Worm (Caenorhabditis elegans) whole organism, L3 larva: ENCODE results near the gene C14C6.3.

Experiments
- R02D3.7 ChIP-seq: fragments of 150-350 bp; optimal IDR thresholded peaks from 2 replicates; lab custom pipeline; 2014; ENCODE audit warnings: missing biosample characterization, missing genetic modification characterization
- ZK546.5 ChIP-seq: sonication (generic microtip); optimal IDR thresholded peaks from 2 replicates; lab custom pipeline; 2017; ENCODE audit warnings: missing biosample characterization, missing genetic modification characterization
- aly-2 ChIP-seq: fragments of 150-350 bp; optimal IDR thresholded peaks from 2 replicates; lab custom pipeline; 2014; ENCODE audit warnings: missing biosample characterization, missing genetic modification characterization
- ama-1 ChIP-seq: fragments of 150-350 bp; optimal IDR thresholded peaks from 2 replicates; lab custom pipeline; 2018
- ceh-16 ChIP-seq: sonication (generic microtip); optimal IDR thresholded peaks from 2 replicates; lab custom pipeline; 2017; ENCODE audit warnings: missing biosample characterization, missing genetic modification characterization
- ceh-28 ChIP-seq: fragments of 150-350 bp; optimal IDR thresholded peaks from 2 replicates; lab custom pipeline; 2014; ENCODE audit warnings: missing biosample characterization, missing genetic modification reagents, missing genetic modification characterization
- ceh-82 ChIP-seq: fragments of 150-350 bp; optimal IDR thresholded peaks from 2 replicates; lab custom pipeline; 2014; ENCODE audit warnings: missing biosample characterization, missing genetic modification characterization
- ceh-9 ChIP-seq: sonication (generic microtip); optimal IDR thresholded peaks from 2 replicates; lab custom pipeline; 2018; ENCODE audit warnings: missing biosample characterization, missing genetic modification characterization
- daf-12 ChIP-seq: fragments of 150-350 bp; optimal IDR thresholded peaks from 2 replicates; lab custom pipeline; 2014; ENCODE audit warnings: missing biosample characterization, missing genetic modification reagents, missing genetic modification characterization
- egl-27 ChIP-seq: sonication (generic microtip); optimal IDR thresholded peaks from 4 replicates; lab custom pipeline; 2017; ENCODE audit warnings: missing biosample characterization, missing genetic modification reagents, missing genetic modification characterization
- egl-5 ChIP-seq: fragments of 150-350 bp; optimal IDR thresholded peaks from 2 replicates; lab custom pipeline; 2017; ENCODE audit warnings: missing biosample characterization, missing genetic modification reagents, missing genetic modification characterization, inconsistent platforms
- elt-1 ChIP-seq: fragments of 150-350 bp; optimal IDR thresholded peaks from 2 replicates; lab custom pipeline; 2014; ENCODE audit warnings: missing biosample characterization, missing genetic modification characterization
- elt-2 ChIP-seq: sonication (generic microtip); optimal IDR thresholded peaks from 2 replicates; lab custom pipeline; 2016; ENCODE audit warnings: missing genetic modification reagents, mild to moderate bottlenecking, missing genetic modification characterization, missing compliant biosample characterization
- elt-3 ChIP-seq, 3 experiments: fragments of 150-350 bp in 1 of 3; sonication (generic microtip) in 2 of 3; optimal IDR thresholded peaks; 2 replicates in 2 of 3; 4 replicates in 1 of 3; lab custom pipeline; 2014 to 2017; ENCODE audit warnings: missing biosample characterization in 3 of 3, missing genetic modification characterization in 3 of 3
- eor-1 ChIP-seq, 2 experiments: fragments of 150-350 bp; optimal IDR thresholded peaks; 2 replicates each; lab custom pipeline; 2014 to 2018; ENCODE audit warnings: missing biosample characterization in 2 of 2, missing genetic modification characterization in 2 of 2
- fkh-10 ChIP-seq: sonication (generic microtip); optimal IDR thresholded peaks from 2 replicates; lab custom pipeline; 2017; ENCODE audit warnings: missing biosample characterization, missing genetic modification reagents, missing genetic modification characterization
- fkh-2 ChIP-seq: fragments of 150-350 bp; optimal IDR thresholded peaks from 2 replicates; lab custom pipeline; 2014; ENCODE audit warnings: missing biosample characterization, missing genetic modification reagents, missing genetic modification characterization
- fos-1 ChIP-seq: fragments of 150-350 bp; optimal IDR thresholded peaks from 2 replicates; lab custom pipeline; 2014; ENCODE audit warnings: missing biosample characterization, missing genetic modification characterization
- hmg-11 ChIP-seq: sonication (generic microtip); optimal IDR thresholded peaks from 2 replicates; lab custom pipeline; 2016; ENCODE audit warnings: missing genetic modification characterization, missing compliant biosample characterization
- jun-1 ChIP-seq: fragments of 150-350 bp; optimal IDR thresholded peaks from 2 replicates; lab custom pipeline; 2014; ENCODE audit warnings: missing biosample characterization, missing genetic modification reagents, missing genetic modification characterization
- lin-15B ChIP-seq: fragments of 150-350 bp; optimal IDR thresholded peaks from 2 replicates; lab custom pipeline; 2014; ENCODE audit warnings: missing biosample characterization, missing genetic modification characterization
- lin-39 ChIP-seq: fragments of 150-350 bp; optimal IDR thresholded peaks from 2 replicates; lab custom pipeline; 2018; ENCODE audit warnings: missing biosample characterization, missing genetic modification reagents, missing genetic modification characterization
- lsy-12 ChIP-seq: sonication (generic microtip); optimal IDR thresholded peaks from 2 replicates; lab custom pipeline; 2016; ENCODE audit warnings: mild to moderate bottlenecking, missing genetic modification characterization, missing compliant biosample characterization
- mdl-1 ChIP-seq: fragments of 150-350 bp; optimal IDR thresholded peaks from 2 replicates; lab custom pipeline; 2014; ENCODE audit warnings: missing biosample characterization, missing genetic modification characterization
- nfya-1 ChIP-seq: sonication (generic microtip); optimal IDR thresholded peaks from 2 replicates; lab custom pipeline; 2017; ENCODE audit warnings: missing genetic modification characterization, mild to moderate bottlenecking, missing compliant biosample characterization, antibody characterized with exemption, moderate library complexity; ENCODE audit not compliant: insufficient read depth
- nhr-11 ChIP-seq: fragments of 150-350 bp; optimal IDR thresholded peaks from 2 replicates; lab custom pipeline; 2014; ENCODE audit warnings: missing biosample characterization, missing genetic modification characterization
- nhr-12 ChIP-seq: fragments of 150-350 bp; optimal IDR thresholded peaks from 2 replicates; lab custom pipeline; 2014; ENCODE audit warnings: missing biosample characterization, missing genetic modification characterization
- nhr-237 ChIP-seq: fragments of 150-350 bp; optimal IDR thresholded peaks from 2 replicates; lab custom pipeline; 2014; ENCODE audit warnings: missing biosample characterization, missing genetic modification characterization
- nhr-25 ChIP-seq: sonication (generic microtip); optimal IDR thresholded peaks from 2 replicates; lab custom pipeline; 2017; ENCODE audit warnings: missing biosample characterization, missing genetic modification characterization
- nhr-28 ChIP-seq: fragments of 150-350 bp; optimal IDR thresholded peaks from 2 replicates; lab custom pipeline; 2014; ENCODE audit warnings: missing biosample characterization, missing genetic modification characterization
- nhr-43 ChIP-seq: sonication (generic microtip); optimal IDR thresholded peaks from 2 replicates; lab custom pipeline; 2016; ENCODE audit warnings: mild to moderate bottlenecking, missing genetic modification characterization, missing compliant biosample characterization; ENCODE audit not compliant: poor library complexity, severe bottlenecking
- nhr-67 ChIP-seq: fragments of 150-350 bp; optimal IDR thresholded peaks from 2 replicates; lab custom pipeline; 2014; ENCODE audit warnings: missing biosample characterization, missing genetic modification characterization
- nhr-76 ChIP-seq: fragments of 150-350 bp; sonication (generic microtip); optimal IDR thresholded peaks from 5 replicates; lab custom pipeline; 2014; ENCODE audit warnings: missing biosample characterization, missing genetic modification characterization
- nhr-77 ChIP-seq: fragments of 150-350 bp; optimal IDR thresholded peaks from 2 replicates; lab custom pipeline; 2014; ENCODE audit warnings: missing biosample characterization, missing genetic modification characterization
- pha-4 ChIP-seq: fragments of 150-350 bp; optimal IDR thresholded peaks from 2 replicates; lab custom pipeline; 2014; ENCODE audit warnings: missing biosample characterization, missing genetic modification reagents, missing genetic modification characterization
- pqm-1 ChIP-seq: fragments of 150-350 bp; optimal IDR thresholded peaks from 2 replicates; lab custom pipeline; 2017; ENCODE audit warnings: missing biosample characterization, missing genetic modification characterization, inconsistent platforms
- sea-2 ChIP-seq: fragments of 150-350 bp; sonication (generic microtip); optimal IDR thresholded peaks from 4 replicates; lab custom pipeline; 2014; ENCODE audit warnings: missing biosample characterization, missing genetic modification reagents, missing genetic modification characterization
- skn-1 ChIP-seq: fragments of 150-350 bp; optimal IDR thresholded peaks from 2 replicates; lab custom pipeline; 2014; ENCODE audit warnings: missing biosample characterization, missing genetic modification characterization
- snpc-4 ChIP-seq: fragments of 150-350 bp; optimal IDR thresholded peaks from 2 replicates; lab custom pipeline; 2014; ENCODE audit warnings: missing biosample characterization, missing genetic modification characterization
- tbx-2 ChIP-seq: sonication (generic microtip); optimal IDR thresholded peaks from 2 replicates; lab custom pipeline; 2016; ENCODE audit warnings: mild to moderate bottlenecking, missing genetic modification characterization, missing compliant biosample characterization
- unc-39 ChIP-seq: sonication (generic microtip); optimal IDR thresholded peaks from 4 replicates; lab custom pipeline; 2017; ENCODE audit warnings: missing biosample characterization, missing genetic modification characterization
- unc-62 ChIP-seq: fragments of 150-350 bp; sonication (generic microtip); optimal IDR thresholded peaks from 4 replicates; lab custom pipeline; 2014; ENCODE audit warnings: missing biosample characterization, missing genetic modification reagents, missing genetic modification characterization
- zag-1 ChIP-seq: fragments of 150-350 bp; optimal IDR thresholded peaks from 2 replicates; lab custom pipeline; 2014; ENCODE audit warnings: missing biosample characterization, missing genetic modification characterization
- ztf-11 ChIP-seq: fragments of 150-350 bp; optimal IDR thresholded peaks from 2 replicates; lab custom pipeline; 2014; ENCODE audit warnings: missing biosample characterization, missing genetic modification characterization
- ztf-4 ChIP-seq: fragments of 150-350 bp; optimal IDR thresholded peaks from 2 replicates; lab custom pipeline; 2014; ENCODE audit warnings: missing biosample characterization, missing genetic modification characterization

Gene C14C6.3

DNA sequence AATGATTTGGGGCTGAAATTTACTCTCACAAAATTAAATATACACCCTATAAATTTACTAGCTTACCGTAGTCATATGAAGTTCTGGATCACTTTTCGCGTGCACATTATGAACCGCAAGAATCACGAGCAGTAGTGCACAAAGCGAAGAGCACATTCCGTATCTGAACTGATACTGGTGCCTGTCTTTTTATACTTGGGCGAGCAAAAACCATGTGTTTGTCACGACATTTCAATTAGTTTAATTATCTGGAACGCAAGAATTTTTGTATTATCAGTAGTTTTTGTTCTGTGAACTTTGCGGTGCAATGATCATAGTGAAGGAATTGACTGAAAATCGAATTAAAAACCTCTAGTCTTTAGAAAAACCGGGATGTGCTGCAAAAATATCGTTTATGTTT, 19.2 kb upstream of the C14C6.3 start, which contains the start of gene lipl-3:
Gene lipl-3, minus strand, starts transcription at position 161 of the 400 bp plus-strand sequence.
- TF ChIP-seq tbx-2 (tag; lab: Kevin White, UChicago) (no peak), elt-2 (tag; lab: Kevin White, UChicago) (peak; percentile 43), pqm-1 (tag; lab: Kevin White, UChicago) (peak; percentile 53), unc-62 (GFP tag; lab: Kevin White, UChicago) (no peak), nhr-43 (tag; lab: Kevin White, UChicago) (no peak)

DNA sequence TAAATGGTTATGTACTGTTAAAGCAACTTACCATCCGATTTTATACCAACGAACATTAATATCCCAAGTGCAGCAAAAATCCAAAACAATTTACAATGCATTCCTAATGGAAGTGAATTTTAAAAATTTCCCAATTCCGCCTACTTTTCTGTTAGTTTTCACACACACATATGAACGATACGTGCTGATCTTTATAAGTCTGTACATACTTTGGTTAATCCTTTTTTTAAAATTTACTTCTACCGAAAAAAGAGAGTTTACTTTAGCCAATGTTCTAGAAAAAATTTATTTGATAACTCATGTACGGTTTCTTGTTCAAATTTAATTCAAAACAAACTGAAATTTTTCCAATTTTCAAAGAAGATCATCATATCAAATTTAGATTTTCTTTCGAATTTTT, 18.2 kb upstream of the C14C6.3 start, which contains the start of gene R11G11.16:
Gene R11G11.16, minus strand, starts transcription at position 101 of the 400 bp plus-strand sequence.
- TF ChIP-seq ztf-11 (tag; lab: Kevin White, UChicago) (no peak), lin-39 (tag; lab: Kevin White, UChicago) (no peak), ceh-82 (tag; lab: Kevin White, UChicago) (no peak), daf-12 (tag; lab: Kevin White, UChicago) (no peak), elt-2 (tag; lab: Kevin White, UChicago) (no peak), nhr-76 (no peak), elt-1 (tag; lab: Kevin White, UChicago) (no peak), nhr-25 (tag; lab: Kevin White, UChicago) (no peak), nhr-67 (no peak), skn-1 (no peak), mdl-1 (tag; lab: Kevin White, UChicago) (no peak), ceh-28 (no peak), ceh-16 (no peak), ZK546.5 (tag; lab: Kevin White, UChicago) (no peak), zag-1 (tag; lab: Kevin White, UChicago) (no peak), pqm-1 (tag; lab: Kevin White, UChicago) (no peak), egl-5 (tag; lab: Kevin White, UChicago) (no peak), nhr-11 (tag; lab: Kevin White, UChicago) (no peak)
- TF ChIP-seq, all 47 proteins: peak for 0

DNA sequence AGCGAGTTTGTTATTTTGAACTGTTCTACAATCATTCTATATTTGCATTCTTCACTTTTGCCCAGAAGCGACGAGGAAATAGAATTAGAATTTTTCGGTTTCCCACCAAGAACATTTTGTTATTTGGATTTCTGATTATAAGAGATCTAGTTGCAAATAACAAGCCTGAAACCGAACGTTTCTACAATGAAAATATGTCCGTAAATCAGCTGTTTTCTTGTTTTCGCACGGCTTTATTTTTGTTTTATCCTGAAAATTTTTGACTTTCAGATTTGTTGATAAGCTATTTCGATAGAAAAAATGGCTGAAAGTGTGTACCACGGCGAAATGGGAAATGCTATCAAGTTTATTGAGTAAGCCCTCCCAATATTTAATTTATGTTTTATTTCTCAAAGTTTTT, 15.7 kb upstream of the C14C6.3 start, which contains the start of gene srw-108:
Gene srw-108, plus strand, starts transcription at position 301 of the 400 bp plus-strand sequence.
- TF ChIP-seq elt-1 (tag; lab: Kevin White, UChicago), result no peak
- no peak for TF ChIP-seq eor-1 (tag; optimal IDR thresholded peaks at IDR 0.05; lab: Kevin White, UChicago)

DNA sequence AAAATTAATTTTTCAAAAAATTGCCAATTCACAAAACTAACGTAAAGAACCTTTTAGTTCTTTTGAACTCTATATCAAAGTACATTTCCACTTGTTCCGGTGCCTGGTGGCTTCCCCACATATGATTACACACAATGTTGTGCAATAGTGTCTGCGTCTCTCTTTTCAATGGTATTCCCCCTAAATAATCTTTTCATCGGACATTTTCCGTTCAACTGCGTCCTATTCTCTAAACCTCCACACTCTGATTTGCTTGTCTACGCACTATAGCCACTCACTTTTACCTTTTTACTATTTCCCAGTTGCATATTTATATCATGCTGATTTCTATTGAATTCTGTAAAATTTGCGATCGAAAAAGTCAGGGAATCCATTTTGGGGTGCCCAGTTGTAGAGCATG, 11.2 kb upstream of the C14C6.3 start, which contains the start of gene nhr-58:
Gene nhr-58, plus strand, starts transcription at position 214 of the 400 bp plus-strand sequence.
- no peak for TF ChIP-seq nhr-11 (tag; lab: Kevin White, UChicago)
- TF ChIP-seq lsy-12 (tag; lab: Kevin White, UChicago), result no peak
- no peak for TF ChIP-seq nhr-67
- no peak for TF ChIP-seq ceh-16
- no peak for TF ChIP-seq unc-62 (GFP tag; lab: Kevin White, UChicago)
- peak; percentile 90 for TF ChIP-seq pha-4 (tag; lab: Kevin White, UChicago)
- no peak for TF ChIP-seq sea-2 (GFP tag; lab: Kevin White, UChicago)
- no peak for TF ChIP-seq ama-1 (lab: Kevin White, UChicago)
- TF ChIP-seq ztf-4 (tag; lab: Kevin White, UChicago), result no peak
- no peak for TF ChIP-seq fkh-10 (GFP tag; lab: Kevin White, UChicago)
- no peak for TF ChIP-seq lin-15B (tag; lab: Kevin White, UChicago)
- peak in 1 of 3 experiments; percentile 15 for TF ChIP-seq elt-3 (tag; optimal IDR thresholded peaks at IDR 0.05; lab: Kevin White, UChicago)
- no peak for TF ChIP-seq snpc-4 (tag; lab: Kevin White, UChicago)
- TF ChIP-seq nhr-12, result no peak
- TF ChIP-seq hmg-11 (tag; lab: Kevin White, UChicago), result no peak
- TF ChIP-seq R02D3.7 (tag; lab: Kevin White, UChicago), result no peak
- TF ChIP-seq fkh-2, result no peak
- peak; percentile 43 for TF ChIP-seq elt-1 (tag; lab: Kevin White, UChicago)
- no peak for TF ChIP-seq ZK546.5 (tag; lab: Kevin White, UChicago)
- TF ChIP-seq nhr-25 (tag; lab: Kevin White, UChicago), result peak; percentile 56
- peak; percentile 78 for TF ChIP-seq egl-27 (tag; lab: Kevin White, UChicago)
- no peak for TF ChIP-seq eor-1 (tag; optimal IDR thresholded peaks at IDR 0.05; lab: Kevin White, UChicago)
- no peak for TF ChIP-seq fos-1
- TF ChIP-seq egl-5 (tag; lab: Kevin White, UChicago), result no peak
- no peak for TF ChIP-seq zag-1 (tag; lab: Kevin White, UChicago)
- TF ChIP-seq unc-39 (tag; lab: Kevin White, UChicago), result no peak
- TF ChIP-seq nhr-28 (tag; lab: Kevin White, UChicago), result no peak
- TF ChIP-seq ceh-28, result no peak
- no peak for TF ChIP-seq ceh-82 (tag; lab: Kevin White, UChicago)
- TF ChIP-seq pqm-1 (tag; lab: Kevin White, UChicago), result peak; percentile 97
- TF ChIP-seq aly-2 (tag; lab: Kevin White, UChicago), result no peak
- TF ChIP-seq nhr-77 (tag; lab: Kevin White, UChicago), result no peak
- TF ChIP-seq nfya-1 (tag; lab: Kevin White, UChicago), result peak; percentile 66
- peak; percentile 49 for TF ChIP-seq mdl-1 (tag; lab: Kevin White, UChicago)
- TF ChIP-seq lin-39 (tag; lab: Kevin White, UChicago), result peak; percentile 29
- TF ChIP-seq daf-12 (tag; lab: Kevin White, UChicago), result no peak
- no peak for TF ChIP-seq ztf-11 (tag; lab: Kevin White, UChicago)
- no peak for TF ChIP-seq ceh-9 (tag; lab: Kevin White, UChicago)
- TF ChIP-seq nhr-237 (tag; lab: Kevin White, UChicago), result no peak
- peak; percentile 86 for TF ChIP-seq elt-2 (tag; lab: Kevin White, UChicago)
- TF ChIP-seq jun-1 (tag; lab: Kevin White, UChicago), result peak; percentile 85
